Worm (Caenorhabditis elegans): ENCODE data around the gene B0507.4.

DNA sequence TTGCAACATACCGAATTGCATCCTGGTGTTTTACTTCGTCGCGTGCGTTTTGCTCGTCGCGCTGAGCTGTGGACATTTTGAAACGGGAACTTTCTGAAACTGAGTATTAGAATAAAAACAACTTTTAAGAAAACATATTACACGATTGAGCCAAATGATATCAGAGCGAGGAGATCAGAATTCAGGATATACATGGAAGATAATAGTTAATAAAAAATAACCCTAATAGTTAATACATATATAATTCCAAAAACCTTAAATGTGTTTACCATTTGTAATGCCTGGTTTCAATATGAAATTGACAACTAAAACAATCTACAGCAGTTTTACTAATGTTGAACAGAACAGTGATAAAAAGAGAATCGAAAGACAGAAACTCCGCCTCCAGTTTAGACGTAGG lies 8.1 kb downstream of the B0507.4 start, which contains the start of gene B0507.8:
- TF ChIP-seq T22C8.4 (GFP tag; IDR thresholded peaks at IDR 0.05), result no peak
- TF ChIP-seq flt-1 (GFP tag; IDR thresholded peaks at IDR 0.05), result no peak
- TF ChIP-seq cog-1 (tag; optimal IDR thresholded peaks at IDR 0.05), result no peak
- TF ChIP-seq ref-1 (GFP tag; conservative IDR thresholded peaks at IDR 0.05), result no peak
- TF ChIP-seq tab-1 (GFP tag; IDR thresholded peaks at IDR 0.05), result no peak
- no peak for TF ChIP-seq klf-2 (GFP tag; conservative IDR thresholded peaks at IDR 0.05)

Data from whole organism, midembryonic.